Fruit fly (Drosophila melanogaster): ENCODE data around the gene CG8833.

- TF ChIP-seq CG8301 (tag; optimal IDR thresholded peaks at IDR 0.05), result no peak
- no peak for TF ChIP-seq Pif1A (GFP tag; optimal IDR thresholded peaks at IDR 0.05)
- no peak for TF ChIP-seq D1 (tag; optimal IDR thresholded peaks at IDR 0.05)
- TF ChIP-seq CG34367 (tag; optimal IDR thresholded peaks at IDR 0.05), result no peak
- no peak for TF ChIP-seq rn (GFP tag; IDR thresholded peaks at IDR 0.05)
Observed at dm6 chr3L:13957789-13958188, 29.0 kb upstream of the CG8833 start.

Data from whole organism, pupa.